In the genomic region with DNA sequence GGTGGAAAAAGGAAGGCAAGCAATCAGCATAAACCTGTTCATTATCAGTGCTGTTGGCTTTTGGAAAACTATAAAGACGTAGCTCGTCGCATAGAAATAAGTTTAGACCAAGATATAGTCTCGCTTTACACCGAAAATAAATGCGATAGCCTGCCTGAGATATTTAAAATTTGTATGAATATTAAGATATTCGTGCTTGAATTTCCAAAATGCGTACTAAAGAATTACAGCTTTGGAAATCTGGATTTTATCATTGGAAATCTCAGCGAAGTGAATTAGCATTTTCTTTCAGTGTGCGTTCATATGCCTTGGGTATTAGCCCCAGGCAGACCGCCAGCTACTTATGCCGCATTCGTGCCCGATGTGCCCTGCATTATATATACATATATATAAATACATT, we compare ENCODE assay signal across 3 fruit fly cellular contexts.
TF ChIP-seq lines count a peak whose summit lies in the region.

No protein-coding gene starts in this region.

TF ChIP-seq in whole organism, embryonic, 481 proteins besides CTCF, POLR2A, EP300 and RAD21 (continued from another document and continues in another):
- TF ChIP-seq CG4617 (GFP tag; optimal IDR thresholded peaks at IDR 0.05; lab: Kevin White, UChicago; ENCODE audit: borderline replicate concordance) = peak; percentile 72
- peak; percentile 94 for TF ChIP-seq Xrp1 (GFP tag; IDR thresholded peaks at IDR 0.05; lab: Robert Waterston, UW)
- TF ChIP-seq da (GFP tag; optimal IDR thresholded peaks at IDR 0.05; lab: Kevin White, UChicago) = peak; percentile 75
- TF ChIP-seq CG5953 (GFP tag; IDR thresholded peaks at IDR 0.05; lab: Robert Waterston, UW) = peak; percentile 83
- peak; percentile 91 for TF ChIP-seq CG12391 (tag; optimal IDR thresholded peaks at IDR 0.05; lab: Kevin White, UChicago)
- peak; percentile 61 for TF ChIP-seq CG7987 (GFP tag; optimal IDR thresholded peaks at IDR 0.05; lab: Kevin White, UChicago)
- peak; percentile 94 for TF ChIP-seq CG17359 (tag; optimal IDR thresholded peaks at IDR 0.05; lab: Kevin White, UChicago)
- TF ChIP-seq Med (GFP tag; lab: Kevin White, UChicago) = peak; percentile 98
- peak; percentile 89 for TF ChIP-seq dmrt11E (tag; optimal IDR thresholded peaks at IDR 0.05; lab: Kevin White, UChicago)
- TF ChIP-seq GATAe (GFP tag; conservative IDR thresholded peaks at IDR 0.05; lab: Robert Waterston, UW) = peak; percentile 41; the same call in 1 of the 2 replicates
- peak; percentile 91 for TF ChIP-seq Ada2b (GFP tag; IDR thresholded peaks at IDR 0.05; lab: Robert Waterston, UW)
- no peak for TF ChIP-seq Dref (GFP tag; IDR thresholded peaks at IDR 0.05; lab: Robert Waterston, UW)
- TF ChIP-seq Hsf (GFP tag; optimal IDR thresholded peaks at IDR 0.05; lab: Kevin White, UChicago) = peak; percentile 87
- TF ChIP-seq ash1 (GFP tag; optimal IDR thresholded peaks at IDR 0.05; lab: Kevin White, UChicago) = no peak
- TF ChIP-seq CG6272 (GFP tag; IDR thresholded peaks at IDR 0.05; lab: Robert Waterston, UW) = peak; percentile 86
- no peak for TF ChIP-seq yki (optimal IDR thresholded peaks at IDR 0.05; lab: Kevin White, UChicago)
- TF ChIP-seq Chrac-16 (GFP tag; optimal IDR thresholded peaks at IDR 0.05; lab: Kevin White, UChicago) = peak; percentile 81
- TF ChIP-seq CG9797 (GFP tag; optimal IDR thresholded peaks at IDR 0.05; lab: Kevin White, UChicago) = peak; percentile 7
- TF ChIP-seq CG3281 (GFP tag; optimal IDR thresholded peaks at IDR 0.05; lab: Kevin White, UChicago) = peak; percentile 84
- peak; percentile 85 for TF ChIP-seq Oaz (GFP tag; IDR thresholded peaks at IDR 0.05; lab: Robert Waterston, UW)
- peak; percentile 93 for TF ChIP-seq CoRest (tag; optimal IDR thresholded peaks at IDR 0.05; lab: Kevin White, UChicago)
- no peak for TF ChIP-seq nerfin-2 (GFP tag; IDR thresholded peaks at IDR 0.05; lab: Robert Waterston, UW; ENCODE audit: partially characterized antibody)
- TF ChIP-seq tll (GFP tag; optimal IDR thresholded peaks at IDR 0.05; lab: Kevin White, UChicago) = no peak
- peak; percentile 83 for TF ChIP-seq Lim3 (GFP tag; IDR thresholded peaks at IDR 0.05; lab: Robert Waterston, UW)
- TF ChIP-seq CG14965 (GFP tag; optimal IDR thresholded peaks at IDR 0.05; lab: Kevin White, UChicago; ENCODE audit: borderline replicate concordance) = no peak
- peak; percentile 87 to 88 for TF ChIP-seq Pdp1 (GFP tag; optimal IDR thresholded peaks at IDR 0.05; lab: Kevin White, UChicago)
- peak; percentile 88 for TF ChIP-seq gsb-n (tag; optimal IDR thresholded peaks at IDR 0.05; lab: Kevin White, UChicago)
- TF ChIP-seq Atf3 (GFP tag; optimal IDR thresholded peaks at IDR 0.05; lab: Kevin White, UChicago) = peak; percentile 72
- peak; percentile 95 for TF ChIP-seq Sox102F (GFP tag; optimal IDR thresholded peaks at IDR 0.05; lab: Kevin White, UChicago)
- TF ChIP-seq CG1602 (GFP tag; optimal IDR thresholded peaks at IDR 0.05; lab: Kevin White, UChicago) = peak; percentile 89
- peak; percentile 83 for TF ChIP-seq CG12071 (GFP tag; optimal IDR thresholded peaks at IDR 0.05; lab: Kevin White, UChicago)
- no peak for TF ChIP-seq Tbp (GFP tag; optimal IDR thresholded peaks at IDR 0.05; lab: Kevin White, UChicago)
- TF ChIP-seq CG8089 (GFP tag; optimal IDR thresholded peaks at IDR 0.05; lab: Kevin White, UChicago) = peak; percentile 80
- peak; percentile 92 for TF ChIP-seq CG17829 (tag; optimal IDR thresholded peaks at IDR 0.05; lab: Kevin White, UChicago)
- peak; percentile 59 for TF ChIP-seq CG31365 (tag; optimal IDR thresholded peaks at IDR 0.05; lab: Kevin White, UChicago)
- TF ChIP-seq H2.0 (GFP tag; IDR thresholded peaks at IDR 0.05; lab: Robert Waterston, UW) = peak; percentile 91
- peak; percentile 94 for TF ChIP-seq CG17328 (GFP tag; IDR thresholded peaks at IDR 0.05; lab: Robert Waterston, UW)
- TF ChIP-seq bowl (GFP tag; IDR thresholded peaks at IDR 0.05; lab: Robert Waterston, UW) = peak; percentile 83
- TF ChIP-seq CG13424 (tag; optimal IDR thresholded peaks at IDR 0.05; lab: Kevin White, UChicago) = peak; percentile 92
- peak; percentile 80 for TF ChIP-seq CG6654 (GFP tag; optimal IDR thresholded peaks at IDR 0.05; lab: Kevin White, UChicago)
- peak; percentile 86 to 95 for TF ChIP-seq bsh (GFP tag; optimal IDR thresholded peaks at IDR 0.05; lab: Kevin White, UChicago)
- TF ChIP-seq cwo (GFP tag; optimal IDR thresholded peaks at IDR 0.05; lab: Kevin White, UChicago) = peak; percentile 77

TF ChIP-seq in whole organism, prepupa, 60 proteins besides CTCF, POLR2A, EP300 and RAD21 (continued from another document):
- TF ChIP-seq Eip93F (GFP tag; optimal IDR thresholded peaks at IDR 0.05; lab: Kevin White, UChicago) (no peak), svp (GFP tag; lab: Kevin White, UChicago) (peak; percentile 75), CG31627 (GFP tag; optimal IDR thresholded peaks at IDR 0.05; lab: Kevin White, UChicago) (peak; percentile 59), CG16779 (tag; optimal IDR thresholded peaks at IDR 0.05; lab: Kevin White, UChicago) (peak; percentile 60), CG3032 (tag; optimal IDR thresholded peaks at IDR 0.05; lab: Kevin White, UChicago) (peak; percentile 81), Ets96B (tag; optimal IDR thresholded peaks at IDR 0.05; lab: Kevin White, UChicago) (peak; percentile 74), Lpt (GFP tag; optimal IDR thresholded peaks at IDR 0.05; lab: Kevin White, UChicago) (peak; percentile 86), dac (GFP tag; optimal IDR thresholded peaks at IDR 0.05; lab: Kevin White, UChicago) (peak; percentile 81), CG7368 (GFP tag; optimal IDR thresholded peaks at IDR 0.05; lab: Kevin White, UChicago) (peak; percentile 56), OdsH (GFP tag; optimal IDR thresholded peaks at IDR 0.05; lab: Kevin White, UChicago) (peak; percentile 86), Smox (GFP tag; optimal IDR thresholded peaks at IDR 0.05; lab: Kevin White, UChicago) (peak; percentile 25), vri (GFP tag; optimal IDR thresholded peaks at IDR 0.05; lab: Kevin White, UChicago) (peak; percentile 22), CG11762 (GFP tag; optimal IDR thresholded peaks at IDR 0.05; lab: Kevin White, UChicago; ENCODE audit: insufficient read depth) (peak; percentile 72), fd85E (GFP tag; optimal IDR thresholded peaks at IDR 0.05; lab: Kevin White, UChicago) (peak; percentile 23), Sox15 (GFP tag; optimal IDR thresholded peaks at IDR 0.05; lab: Kevin White, UChicago) (peak; percentile 35), Gug (GFP tag; IDR thresholded peaks at IDR 0.05; lab: Robert Waterston, UW) (peak; percentile 82), Eip78C (GFP tag; lab: Kevin White, UChicago) (peak; percentile 94), net (GFP tag; optimal IDR thresholded peaks at IDR 0.05; lab: Kevin White, UChicago) (peak; percentile 81), CG1621 (tag; optimal IDR thresholded peaks at IDR 0.05; lab: Kevin White, UChicago) (peak; percentile 76), acj6 (GFP tag; optimal IDR thresholded peaks at IDR 0.05; lab: Kevin White, UChicago) (peak; percentile 79), lz (GFP tag; optimal IDR thresholded peaks at IDR 0.05; lab: Kevin White, UChicago) (peak; percentile 51), pdm3 (GFP tag; optimal IDR thresholded peaks at IDR 0.05; lab: Kevin White, UChicago) (peak; percentile 84), CG11902 (GFP tag; optimal IDR thresholded peaks at IDR 0.05; lab: Kevin White, UChicago) (peak; percentile 39), Hr39 (GFP tag; optimal IDR thresholded peaks at IDR 0.05; lab: Kevin White, UChicago) (peak; percentile 41), CG32006 (GFP tag; optimal IDR thresholded peaks at IDR 0.05; lab: Kevin White, UChicago) (peak; percentile 94), Sox102F (GFP tag; optimal IDR thresholded peaks at IDR 0.05; lab: Kevin White, UChicago) (peak; percentile 31), Eip75B (GFP tag; optimal IDR thresholded peaks at IDR 0.05; lab: Kevin White, UChicago) (peak; percentile 77), Blimp-1 (GFP tag; optimal IDR thresholded peaks at IDR 0.05; lab: Kevin White, UChicago) (no peak), fd59A (GFP tag; optimal IDR thresholded peaks at IDR 0.05; lab: Kevin White, UChicago) (peak; percentile 82), esn (GFP tag; optimal IDR thresholded peaks at IDR 0.05; lab: Kevin White, UChicago) (peak; percentile 53), Sox14 (GFP tag; optimal IDR thresholded peaks at IDR 0.05; lab: Kevin White, UChicago) (peak; percentile 83), eg (GFP tag; IDR thresholded peaks at IDR 0.05; lab: Robert Waterston, UW) (peak; percentile 92), CG10631 (GFP tag; optimal IDR thresholded peaks at IDR 0.05; lab: Kevin White, UChicago) (peak; percentile 85), dsx (GFP tag; optimal IDR thresholded peaks at IDR 0.05; lab: Kevin White, UChicago; ENCODE audit: poor library complexity, severe bottlenecking) (peak; percentile 64), spab (GFP tag; optimal IDR thresholded peaks at IDR 0.05; lab: Kevin White, UChicago) (peak; percentile 75), CG8319 (GFP tag; optimal IDR thresholded peaks at IDR 0.05; lab: Kevin White, UChicago) (peak; percentile 36), CG6163 (GFP tag; IDR thresholded peaks at IDR 0.05; lab: Robert Waterston, UW) (peak; percentile 92), CG6276 (GFP tag; optimal IDR thresholded peaks at IDR 0.05; lab: Kevin White, UChicago) (peak; percentile 88), CG15336 (GFP tag; IDR thresholded peaks at IDR 0.05; lab: Robert Waterston, UW) (peak; percentile 92)

TF ChIP-seq in whole organism, wandering third instar larva, 38 proteins besides CTCF, POLR2A, EP300 and RAD21 (continued from another document):
- TF ChIP-seq dsf (GFP tag; optimal IDR thresholded peaks at IDR 0.05; lab: Kevin White, UChicago; ENCODE audit: borderline replicate concordance) = no peak
- TF ChIP-seq tai (GFP tag; optimal IDR thresholded peaks at IDR 0.05; lab: Kevin White, UChicago) = no peak
- TF ChIP-seq usp (GFP tag; optimal IDR thresholded peaks at IDR 0.05; lab: Kevin White, UChicago) = no peak
- TF ChIP-seq Hr78 (GFP tag; optimal IDR thresholded peaks at IDR 0.05; lab: Kevin White, UChicago) = no peak
- TF ChIP-seq OdsH (GFP tag; optimal IDR thresholded peaks at IDR 0.05; lab: Kevin White, UChicago) = peak; percentile 37
- peak; percentile 26 for TF ChIP-seq ey (GFP tag; optimal IDR thresholded peaks at IDR 0.05; lab: Kevin White, UChicago)
